Worm (Caenorhabditis elegans): ENCODE data around the gene F38A6.5.

- TF ChIP-seq dpl-1 (GFP tag; optimal IDR thresholded peaks at IDR 0.05) (no peak), arid-1 (GFP tag; conservative IDR thresholded peaks at IDR 0.05) (no peak), aly-2 (tag; optimal IDR thresholded peaks at IDR 0.05) (no peak), skn-1 (tag; optimal IDR thresholded peaks at IDR 0.05) (no peak), unc-62 (GFP tag; optimal IDR thresholded peaks at IDR 0.05 in 1 of 2) (no peak), unc-62 (tag; optimal IDR thresholded peaks at IDR 0.05) (no peak), nhr-28 (tag; optimal IDR thresholded peaks at IDR 0.05) (peak; percentile 48), lin-15B (tag; optimal IDR thresholded peaks at IDR 0.05) (no peak), Y5F2A.4 (GFP tag; optimal IDR thresholded peaks at IDR 0.05) (no peak), ZK337.2 (GFP tag; IDR thresholded peaks at IDR 0.05) (no peak), dve-1 (tag; optimal IDR thresholded peaks at IDR 0.05; ENCODE audit: insufficient read depth) (peak; percentile 22), lin-13 (GFP tag; optimal IDR thresholded peaks at IDR 0.05) (no peak), zag-1 (tag; optimal IDR thresholded peaks at IDR 0.05) (no peak)
Measured at ce11 chrV:20778886-20779285, 5.3 kb upstream of the F38A6.5 start.

Data from whole organism, L4 larva.